1 fruit fly cellular context compared by ENCODE assay signal in genomic region chr3R:18445148-18445843, dm6.
TF ChIP-seq lines count a peak whose summit lies in the region.

No protein-coding gene starts in this region.

TF ChIP-seq in whole organism, embryonic, 481 proteins besides CTCF, POLR2A, EP300 and RAD21 (continued from another document):
- TF ChIP-seq CG13894 (tag; optimal IDR thresholded peaks at IDR 0.05; lab: Kevin White, UChicago), result peak; percentile 34
- no peak for TF ChIP-seq CG8290 (GFP tag; optimal IDR thresholded peaks at IDR 0.05; lab: Kevin White, UChicago)
- TF ChIP-seq CG8290 (tag; optimal IDR thresholded peaks at IDR 0.05; lab: Kevin White, UChicago), result peak in 1 of 2 experiments; percentile 45
- peak; percentile 66 for TF ChIP-seq exex (tag; optimal IDR thresholded peaks at IDR 0.05; lab: Kevin White, UChicago)
- 0 out of 4 replicates have a peak, but pooled peaks have one; percentile 13 for TF ChIP-seq chinmo (GFP tag; IDR thresholded peaks at IDR 0.05; lab: Robert Waterston, UW; ENCODE audit: partially characterized antibody)
- TF ChIP-seq fu2 (GFP tag; optimal IDR thresholded peaks at IDR 0.05; lab: Kevin White, UChicago), result no peak
- peak; percentile 55 for TF ChIP-seq sug (tag; optimal IDR thresholded peaks at IDR 0.05; lab: Kevin White, UChicago)
- TF ChIP-seq rib (GFP tag; IDR thresholded peaks at IDR 0.05; lab: Robert Waterston, UW), result peak; percentile 78; the same call in 1 of the 2 replicates
TF ChIP-seq in whole organism, embryonic: peak in this region for 25.
